Fruit fly (Drosophila melanogaster): ENCODE data around the gene obst-I.

obst-I gene

DNA sequence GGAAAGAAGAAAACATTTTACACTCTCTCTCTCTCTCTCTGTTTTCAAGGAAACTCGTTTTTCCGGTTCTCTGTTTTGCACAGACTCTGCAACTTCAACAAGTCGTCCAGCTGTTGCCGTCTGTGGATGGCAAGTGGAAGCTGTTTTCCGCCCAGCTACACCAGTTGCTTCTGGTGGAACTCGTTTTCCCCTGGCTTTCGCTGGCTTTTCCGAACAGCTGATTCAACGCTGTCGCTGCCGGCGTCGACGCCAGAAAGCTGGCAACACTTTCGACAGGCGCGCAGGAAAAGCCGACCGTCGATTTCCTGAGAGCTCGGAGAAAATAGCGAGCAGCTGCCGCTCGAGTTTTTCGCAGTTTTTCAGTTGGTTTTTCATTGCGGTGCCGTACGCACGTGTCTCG lies 14.8 kb downstream of the obst-I start, which contains the start of gene MsR2:
MsR2 (plus strand) TSS at position 378 of the 400 bp plus-strand sequence.
- TF ChIP-seq CG1620 (GFP tag; optimal IDR thresholded peaks at IDR 0.05) (no peak), CG5204 (GFP tag; optimal IDR thresholded peaks at IDR 0.05) (no peak), pad (GFP tag; optimal IDR thresholded peaks at IDR 0.05) (no peak)

All from whole organism, adult.